Worm (Caenorhabditis elegans) whole organism, mixed stage, embryonic: Measurements from ENCODE around the gene gpx-6.

Source experiments
- M03D4.4 ChIP-seq: sonication (generic microtip); optimal IDR thresholded peaks from 2 replicates; lab custom pipeline; 2017; ENCODE audit warnings: mild to moderate bottlenecking, missing genetic modification characterization, missing compliant biosample characterization
- bed-3 ChIP-seq: fragments of 200-800 bp; sonication (Bioruptor generic); optimal IDR thresholded peaks from 3 replicates; lab custom pipeline; 2018; ENCODE audit warnings: mild to moderate bottlenecking, missing genetic modification characterization, moderate library complexity, missing compliant biosample characterization
- blmp-1 ChIP-seq: fragments of 150-350 bp; optimal IDR thresholded peaks from 2 replicates; lab custom pipeline; 2014; ENCODE audit warnings: missing biosample characterization, missing genetic modification characterization
- ceh-39 ChIP-seq: fragments of 150-350 bp; optimal IDR thresholded peaks from 2 replicates; lab custom pipeline; 2014; ENCODE audit warnings: missing biosample characterization, missing genetic modification characterization
- ceh-43 ChIP-seq: fragments of 200-800 bp; sonication (Bioruptor generic); optimal IDR thresholded peaks from 2 replicates; lab custom pipeline; 2018; ENCODE audit warnings: mild to moderate bottlenecking, missing genetic modification characterization, moderate library complexity, missing compliant biosample characterization
- ceh-83 ChIP-seq: fragments of 200-800 bp; sonication (Bioruptor generic); optimal IDR thresholded peaks from 2 replicates; lab custom pipeline; 2018; ENCODE audit warnings: mild to moderate bottlenecking, missing genetic modification characterization, missing compliant biosample characterization
- ces-1 ChIP-seq: fragments of 150-350 bp; optimal IDR thresholded peaks from 2 replicates; lab custom pipeline; 2014; ENCODE audit warnings: missing biosample characterization, missing genetic modification reagents, missing genetic modification characterization
- cnd-1 ChIP-seq: fragments of 200-800 bp; sonication (Bioruptor generic); optimal IDR thresholded peaks from 2 replicates; lab custom pipeline; 2018; ENCODE audit warnings: mild to moderate bottlenecking, missing genetic modification characterization, missing compliant biosample characterization
- drap-1 ChIP-seq: fragments of 200-800 bp; sonication (Bioruptor generic); optimal IDR thresholded peaks from 3 replicates; lab custom pipeline; 2018; ENCODE audit warnings: mild to moderate bottlenecking, missing genetic modification characterization, missing compliant biosample characterization
- elt-1 ChIP-seq: sonication (generic microtip); optimal IDR thresholded peaks from 2 replicates; lab custom pipeline; 2017; ENCODE audit warnings: missing genetic modification characterization, mild to moderate bottlenecking, missing compliant biosample characterization, antibody characterized with exemption, moderate library complexity, borderline replicate concordance; ENCODE audit not compliant: insufficient read depth
- elt-3 ChIP-seq: fragments of 150-350 bp; optimal IDR thresholded peaks from 2 replicates; lab custom pipeline; 2014; ENCODE audit warnings: missing biosample characterization, missing genetic modification characterization
- flh-1 ChIP-seq: fragments of 200-800 bp; sonication (Bioruptor generic); optimal IDR thresholded peaks from 2 replicates; lab custom pipeline; 2018; ENCODE audit warnings: mild to moderate bottlenecking, missing genetic modification characterization, moderate library complexity, missing compliant biosample characterization
- ham-2 ChIP-seq: fragments of 200-800 bp; sonication (Bioruptor generic); optimal IDR thresholded peaks from 2 replicates; lab custom pipeline; 2018; ENCODE audit warnings: mild to moderate bottlenecking, missing genetic modification characterization, missing compliant biosample characterization
- hlh-1 ChIP-seq: fragments of 150-350 bp; optimal IDR thresholded peaks from 2 replicates; lab custom pipeline; 2014; ENCODE audit warnings: missing biosample characterization, missing genetic modification reagents, missing genetic modification characterization
- lin-13 ChIP-seq: fragments of 150-350 bp; optimal IDR thresholded peaks from 2 replicates; lab custom pipeline; 2014; ENCODE audit warnings: missing biosample characterization, missing genetic modification characterization
- lin-32 ChIP-seq: fragments of 200-800 bp; sonication (Bioruptor generic); optimal IDR thresholded peaks from 2 replicates; lab custom pipeline; 2018; ENCODE audit warnings: mild to moderate bottlenecking, missing genetic modification characterization, missing compliant biosample characterization
- lsy-2 ChIP-seq: fragments of 150-350 bp; optimal IDR thresholded peaks from 2 replicates; lab custom pipeline; 2014; ENCODE audit warnings: missing biosample characterization, missing genetic modification characterization
- mab-5 ChIP-seq: fragments of 150-350 bp; optimal IDR thresholded peaks from 2 replicates; lab custom pipeline; 2014; ENCODE audit warnings: missing biosample characterization, missing genetic modification characterization
- mep-1 ChIP-seq: fragments of 150-350 bp; optimal IDR thresholded peaks from 2 replicates; lab custom pipeline; 2017; ENCODE audit warnings: missing biosample characterization, missing genetic modification reagents, missing genetic modification characterization, inconsistent platforms
- mls-2 ChIP-seq: sonication (generic microtip); optimal IDR thresholded peaks from 2 replicates; lab custom pipeline; 2016; ENCODE audit warnings: mild to moderate bottlenecking, missing genetic modification characterization, moderate library complexity, missing compliant biosample characterization
- nhr-12 ChIP-seq: fragments of 150-350 bp; optimal IDR thresholded peaks from 2 replicates; lab custom pipeline; 2014; ENCODE audit warnings: missing biosample characterization, missing genetic modification characterization
- nhr-2 ChIP-seq: fragments of 150-350 bp; optimal IDR thresholded peaks from 2 replicates; lab custom pipeline; 2014; ENCODE audit warnings: missing biosample characterization, missing genetic modification characterization
- nhr-237 ChIP-seq: fragments of 150-350 bp; optimal IDR thresholded peaks from 2 replicates; lab custom pipeline; 2014; ENCODE audit warnings: missing biosample characterization, missing genetic modification characterization
- nhr-28 ChIP-seq: fragments of 150-350 bp; optimal IDR thresholded peaks from 2 replicates; lab custom pipeline; 2014; ENCODE audit warnings: missing biosample characterization, missing genetic modification characterization
- nhr-76 ChIP-seq: sonication (generic microtip); optimal IDR thresholded peaks from 2 replicates; lab custom pipeline; 2017; ENCODE audit warnings: missing biosample characterization, missing genetic modification characterization
- pha-4 ChIP-seq: fragments of 150-350 bp; optimal IDR thresholded peaks from 2 replicates; lab custom pipeline; 2018; ENCODE audit warnings: missing biosample characterization, missing genetic modification reagents, missing genetic modification characterization
- sem-2 ChIP-seq: fragments of 200-800 bp; sonication (Bioruptor generic); optimal IDR thresholded peaks from 2 replicates; lab custom pipeline; 2018; ENCODE audit warnings: mild to moderate bottlenecking, missing genetic modification characterization, missing compliant biosample characterization
- snpc-4 ChIP-seq: fragments of 150-350 bp; optimal IDR thresholded peaks from 2 replicates; lab custom pipeline; 2014; ENCODE audit warnings: missing biosample characterization, missing genetic modification characterization
- sptf-1 ChIP-seq: sonication (generic microtip); optimal IDR thresholded peaks from 2 replicates; lab custom pipeline; 2017; ENCODE audit warnings: mild to moderate bottlenecking, missing genetic modification characterization, moderate library complexity, missing compliant biosample characterization
- tbx-8 ChIP-seq: fragments of 200-800 bp; sonication (Bioruptor generic); optimal IDR thresholded peaks from 2 replicates; lab custom pipeline; 2018; ENCODE audit warnings: mild to moderate bottlenecking, missing genetic modification characterization, moderate library complexity, missing compliant biosample characterization
- unc-120 ChIP-seq: sonication (generic microtip); optimal IDR thresholded peaks from 2 replicates; lab custom pipeline; 2017; ENCODE audit warnings: missing genetic modification characterization, missing compliant biosample characterization; ENCODE audit not compliant: poor library complexity, severe bottlenecking
- unc-39 ChIP-seq: fragments of 150-350 bp; optimal IDR thresholded peaks from 2 replicates; lab custom pipeline; 2014; ENCODE audit warnings: missing biosample characterization, missing genetic modification characterization
- unc-62 ChIP-seq: fragments of 150-350 bp; optimal IDR thresholded peaks from 2 replicates; lab custom pipeline; 2014; ENCODE audit warnings: missing biosample characterization, missing genetic modification reagents, missing genetic modification characterization
- zip-8 ChIP-seq: fragments of 150-350 bp; optimal IDR thresholded peaks from 2 replicates; lab custom pipeline; 2014; ENCODE audit warnings: missing biosample characterization, missing genetic modification characterization
- ztf-11 ChIP-seq: fragments of 150-350 bp; optimal IDR thresholded peaks from 2 replicates; lab custom pipeline; 2014; ENCODE audit warnings: missing biosample characterization, missing genetic modification characterization

Gene gpx-6

ce11 chrIV:8252856-8253255 is 30.9 kb downstream of the gpx-6 start:
- TF ChIP-seq ceh-43 (GFP tag; lab: Kevin White, UChicago), result peak; percentile 95
- TF ChIP-seq snpc-4 (tag; lab: Kevin White, UChicago), result no peak
- TF ChIP-seq blmp-1 (tag; lab: Kevin White, UChicago), result peak; percentile 5
- TF ChIP-seq pha-4 (tag; lab: Kevin White, UChicago), result peak; percentile 86
- peak; percentile 77 for TF ChIP-seq elt-3
- peak; percentile 94 for TF ChIP-seq bed-3 (GFP tag; lab: Kevin White, UChicago)
- TF ChIP-seq nhr-28, result peak; percentile 80
- peak; percentile 98 for TF ChIP-seq drap-1
- TF ChIP-seq nhr-12 (tag; lab: Kevin White, UChicago), result peak; percentile 5
- TF ChIP-seq hlh-1 (tag; lab: Kevin White, UChicago), result peak; percentile 45
- peak; percentile 97 for TF ChIP-seq lin-32 (GFP tag; lab: Kevin White, UChicago)
- TF ChIP-seq nhr-237 (tag; lab: Kevin White, UChicago), result peak; percentile 23
- TF ChIP-seq M03D4.4 (tag; lab: Kevin White, UChicago), result peak; percentile 97
- TF ChIP-seq elt-1 (tag; lab: Kevin White, UChicago), result peak; percentile 66
- TF ChIP-seq ceh-39 (tag; lab: Kevin White, UChicago), result no peak
- TF ChIP-seq mls-2 (tag; lab: Kevin White, UChicago), result peak; percentile 98
- peak; percentile 89 for TF ChIP-seq ham-2
- TF ChIP-seq ces-1 (GFP tag; lab: Kevin White, UChicago), result peak; percentile 2
- peak; percentile 95 for TF ChIP-seq sem-2
- TF ChIP-seq ztf-11 (tag; lab: Kevin White, UChicago), result peak; percentile 15
- TF ChIP-seq lin-13 (tag; lab: Kevin White, UChicago), result peak; percentile 30
- peak; percentile 92 for TF ChIP-seq flh-1 (GFP tag; lab: Kevin White, UChicago)
- no peak for TF ChIP-seq nhr-2 (tag; lab: Kevin White, UChicago)
- peak; percentile 73 for TF ChIP-seq mep-1 (tag; lab: Kevin White, UChicago)
- TF ChIP-seq unc-120, result peak; percentile 97
- no peak for TF ChIP-seq zip-8 (tag; lab: Kevin White, UChicago)
- TF ChIP-seq tbx-8 (GFP tag; lab: Kevin White, UChicago), result peak; percentile 92
- peak; percentile 68 for TF ChIP-seq unc-39
- peak; percentile 98 for TF ChIP-seq sptf-1 (tag; lab: Kevin White, UChicago)
- peak; percentile 99 for TF ChIP-seq ceh-83 (GFP tag; lab: Kevin White, UChicago)
- TF ChIP-seq unc-62, result peak; percentile 64
- peak; percentile 49 for TF ChIP-seq nhr-76 (tag; lab: Kevin White, UChicago)
- TF ChIP-seq mab-5 (tag; lab: Kevin White, UChicago), result no peak
- peak; percentile 97 for TF ChIP-seq cnd-1
- TF ChIP-seq lsy-2, result peak; percentile 47

- TF ChIP-seq flh-1 (GFP tag; lab: Kevin White, UChicago) (no peak), elt-1 (tag; lab: Kevin White, UChicago) (peak; percentile 16)
Observed at ce11 chrIV:8254193-8254592, 32.2 kb downstream of the gpx-6 start.

- TF ChIP-seq ceh-39 (tag; lab: Kevin White, UChicago) (no peak), elt-1 (tag; lab: Kevin White, UChicago) (peak; percentile 56)
- TF ChIP-seq, all 35 proteins: peak for 1
Observed at ce11 chrIV:8255221-8255620, 33.2 kb downstream of the gpx-6 start.

- TF ChIP-seq ceh-83 (GFP tag; lab: Kevin White, UChicago) (no peak), M03D4.4 (tag; lab: Kevin White, UChicago) (no peak), tbx-8 (GFP tag; lab: Kevin White, UChicago) (no peak), mls-2 (tag; lab: Kevin White, UChicago) (no peak), ceh-39 (tag; lab: Kevin White, UChicago) (no peak), nhr-28 (no peak), lsy-2 (no peak), blmp-1 (tag; lab: Kevin White, UChicago) (no peak), zip-8 (tag; lab: Kevin White, UChicago) (no peak), mep-1 (tag; lab: Kevin White, UChicago) (no peak), nhr-2 (tag; lab: Kevin White, UChicago) (no peak), mab-5 (tag; lab: Kevin White, UChicago) (no peak), nhr-76 (tag; lab: Kevin White, UChicago) (no peak), ham-2 (no peak)
Observed at ce11 chrIV:8259904-8260303, 37.9 kb downstream of the gpx-6 start, which contains the start of gene K07H8.7. Gene K07H8.7 (minus strand): TSS chrIV:8260004.
